Worm (Caenorhabditis elegans): ENCODE data around the gene nuo-5.

The nuo-5 gene

ce11 chrV:2675692-2676091 is 23.1 kb upstream of the nuo-5 start:
- TF ChIP-seq lsy-2 (tag; optimal IDR thresholded peaks at IDR 0.05) (no peak), blmp-1 (tag; optimal IDR thresholded peaks at IDR 0.05) (peak; percentile 6)

- TF ChIP-seq nhr-2 (tag; optimal IDR thresholded peaks at IDR 0.05), result no peak
- no peak for TF ChIP-seq lsy-2 (tag; optimal IDR thresholded peaks at IDR 0.05)
- no peak for TF ChIP-seq bed-3 (GFP tag; optimal IDR thresholded peaks at IDR 0.05)
- TF ChIP-seq ztf-11 (tag; optimal IDR thresholded peaks at IDR 0.05), result no peak
- TF ChIP-seq nhr-237 (tag; optimal IDR thresholded peaks at IDR 0.05), result no peak
- TF ChIP-seq lin-13 (tag; optimal IDR thresholded peaks at IDR 0.05), result no peak
- no peak for TF ChIP-seq M03D4.4 (tag; optimal IDR thresholded peaks at IDR 0.05)
- no peak for TF ChIP-seq lin-32 (GFP tag; optimal IDR thresholded peaks at IDR 0.05)
Observed at ce11 chrV:2677648-2678047, 21.1 kb upstream of the nuo-5 start.

ce11 chrV:2683497-2683896 is 15.3 kb upstream of the nuo-5 start:
- TF ChIP-seq unc-39 (tag; optimal IDR thresholded peaks at IDR 0.05), result no peak
- TF ChIP-seq mab-5 (tag; optimal IDR thresholded peaks at IDR 0.05), result no peak
- no peak for TF ChIP-seq elt-3 (tag; optimal IDR thresholded peaks at IDR 0.05)
- TF ChIP-seq elt-1 (tag; optimal IDR thresholded peaks at IDR 0.05; ENCODE audit: borderline replicate concordance, insufficient read depth), result no peak
- TF ChIP-seq ceh-43 (GFP tag; optimal IDR thresholded peaks at IDR 0.05), result no peak
- no peak for TF ChIP-seq hlh-1 (tag; optimal IDR thresholded peaks at IDR 0.05)
- no peak for TF ChIP-seq ceh-83 (GFP tag; optimal IDR thresholded peaks at IDR 0.05)
- no peak for TF ChIP-seq blmp-1 (tag; optimal IDR thresholded peaks at IDR 0.05)
- no peak for TF ChIP-seq tbx-8 (GFP tag; optimal IDR thresholded peaks at IDR 0.05)
- TF ChIP-seq M03D4.4 (tag; optimal IDR thresholded peaks at IDR 0.05), result no peak
- no peak for TF ChIP-seq bed-3 (GFP tag; optimal IDR thresholded peaks at IDR 0.05)
- TF ChIP-seq flh-1 (GFP tag; optimal IDR thresholded peaks at IDR 0.05), result no peak
- no peak for TF ChIP-seq sem-2 (GFP tag; optimal IDR thresholded peaks at IDR 0.05)
- no peak for TF ChIP-seq sptf-1 (tag; optimal IDR thresholded peaks at IDR 0.05)
- TF ChIP-seq cnd-1 (tag; optimal IDR thresholded peaks at IDR 0.05), result no peak
- no peak for TF ChIP-seq zip-8 (tag; optimal IDR thresholded peaks at IDR 0.05)
- no peak for TF ChIP-seq ceh-39 (tag; optimal IDR thresholded peaks at IDR 0.05)
- no peak for TF ChIP-seq drap-1 (GFP tag; optimal IDR thresholded peaks at IDR 0.05)

- TF ChIP-seq mab-5 (tag; optimal IDR thresholded peaks at IDR 0.05), result no peak
- no peak for TF ChIP-seq elt-3 (tag; optimal IDR thresholded peaks at IDR 0.05)
- no peak for TF ChIP-seq ham-2 (GFP tag; optimal IDR thresholded peaks at IDR 0.05)
- no peak for TF ChIP-seq tbx-8 (GFP tag; optimal IDR thresholded peaks at IDR 0.05)
- TF ChIP-seq nhr-2 (tag; optimal IDR thresholded peaks at IDR 0.05), result no peak
- no peak for TF ChIP-seq unc-62 (GFP tag; optimal IDR thresholded peaks at IDR 0.05)
- no peak for TF ChIP-seq ceh-39 (tag; optimal IDR thresholded peaks at IDR 0.05)
- TF ChIP-seq nhr-76 (tag; optimal IDR thresholded peaks at IDR 0.05), result no peak
- no peak for TF ChIP-seq mls-2 (tag; optimal IDR thresholded peaks at IDR 0.05)
- no peak for TF ChIP-seq ceh-43 (GFP tag; optimal IDR thresholded peaks at IDR 0.05)
- no peak for TF ChIP-seq nhr-237 (tag; optimal IDR thresholded peaks at IDR 0.05)
Observed at ce11 chrV:2684227-2684626, 14.5 kb upstream of the nuo-5 start.

- TF ChIP-seq cnd-1 (tag; optimal IDR thresholded peaks at IDR 0.05) (no peak), ceh-83 (GFP tag; optimal IDR thresholded peaks at IDR 0.05) (no peak), unc-120 (tag; optimal IDR thresholded peaks at IDR 0.05; ENCODE audit: poor library complexity, severe bottlenecking) (no peak), lin-32 (GFP tag; optimal IDR thresholded peaks at IDR 0.05) (no peak), unc-39 (tag; optimal IDR thresholded peaks at IDR 0.05) (no peak), unc-62 (GFP tag; optimal IDR thresholded peaks at IDR 0.05) (no peak), nhr-12 (tag; optimal IDR thresholded peaks at IDR 0.05) (no peak), ceh-43 (GFP tag; optimal IDR thresholded peaks at IDR 0.05) (no peak), ham-2 (GFP tag; optimal IDR thresholded peaks at IDR 0.05) (no peak), nhr-76 (tag; optimal IDR thresholded peaks at IDR 0.05) (no peak), ces-1 (GFP tag; optimal IDR thresholded peaks at IDR 0.05) (no peak), sem-2 (GFP tag; optimal IDR thresholded peaks at IDR 0.05) (no peak), M03D4.4 (tag; optimal IDR thresholded peaks at IDR 0.05) (no peak), nhr-237 (tag; optimal IDR thresholded peaks at IDR 0.05) (no peak), zip-8 (tag; optimal IDR thresholded peaks at IDR 0.05) (no peak), flh-1 (GFP tag; optimal IDR thresholded peaks at IDR 0.05) (no peak), elt-3 (tag; optimal IDR thresholded peaks at IDR 0.05) (no peak)
Observed at ce11 chrV:2688562-2688961, 10.2 kb upstream of the nuo-5 start.
